Worm (Caenorhabditis elegans): ENCODE data around the gene cdc-50.B.

Gene cdc-50.B

DNA sequence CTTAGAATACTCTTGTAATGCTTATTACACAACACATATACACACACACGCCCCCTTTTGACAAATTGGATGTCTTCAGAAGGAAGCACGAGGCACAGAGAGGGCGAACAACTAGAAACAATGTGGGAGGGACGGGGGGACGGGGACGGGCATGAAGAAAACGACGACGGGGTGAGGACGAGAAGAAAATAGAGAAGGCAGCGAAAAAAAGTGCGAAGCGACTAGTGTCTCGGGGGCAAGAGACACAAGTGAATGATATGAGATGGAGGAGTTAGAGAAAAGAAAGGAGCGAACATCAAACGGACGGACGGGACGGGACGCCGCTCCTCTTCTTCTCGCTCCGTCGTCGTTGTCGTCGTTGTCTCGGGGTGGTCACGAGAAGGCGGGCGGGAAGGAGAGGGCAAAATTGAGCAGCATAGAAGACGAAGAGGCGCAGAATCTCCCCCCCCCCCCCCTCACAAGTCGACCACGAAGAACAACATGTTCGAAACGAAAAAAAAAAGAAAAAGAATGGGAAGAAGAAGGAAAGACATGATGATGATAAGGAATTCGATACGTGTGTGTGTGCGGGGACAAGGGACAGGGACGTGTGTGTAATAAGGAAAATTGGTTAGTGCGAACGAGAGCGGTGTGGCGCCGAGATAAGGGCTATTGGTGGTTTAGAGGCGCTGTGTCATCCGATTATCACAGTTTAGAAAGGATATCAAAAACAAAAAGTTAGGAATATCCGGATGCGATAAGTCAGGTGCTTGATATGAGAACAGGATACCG, 30.4 kb downstream of the cdc-50.B start (continued):
- TF ChIP-seq nhr-80 (tag; optimal IDR thresholded peaks at IDR 0.05) (peak; percentile 100), let-607 (tag; optimal IDR thresholded peaks at IDR 0.05) (peak; percentile 70 to 80), mel-28 (tag; optimal IDR thresholded peaks at IDR 0.05; ENCODE audit: borderline replicate concordance) (no peak), fkh-3 (tag; optimal IDR thresholded peaks at IDR 0.05) (no peak), Y53G8AR.9 (GFP tag; conservative IDR thresholded peaks at IDR 0.05) (no peak), lag-1 (GFP tag; IDR thresholded peaks at IDR 0.05) (no peak), chd-7 (tag; optimal IDR thresholded peaks at IDR 0.05) (peak; percentile 94), ceh-79 (tag; optimal IDR thresholded peaks at IDR 0.05) (no peak), hlh-26 (GFP tag; conservative IDR thresholded peaks at IDR 0.05) (no peak), hrde-1 (tag; optimal IDR thresholded peaks at IDR 0.05; ENCODE audit: borderline replicate concordance) (no peak), Y79H2A.3 (GFP tag; conservative IDR thresholded peaks at IDR 0.05) (no peak), rec-8 (tag; optimal IDR thresholded peaks at IDR 0.05) (no peak), B0336.3 (GFP tag; IDR thresholded peaks at IDR 0.05) (no peak; the same call in none of the 2 replicates), egl-18 (GFP tag; IDR thresholded peaks at IDR 0.05) (0 out of 2 replicates have a peak, but pooled peaks have one; percentile 4), aptf-3 (GFP tag; IDR thresholded peaks at IDR 0.05) (no peak), Y95B8A.8 (GFP tag; IDR thresholded peaks at IDR 0.05) (no peak; the same call in 1 of the 2 replicates), ama-1 (optimal IDR thresholded peaks at IDR 0.05) (no peak), ama-1 (GFP tag; optimal IDR thresholded peaks at IDR 0.05) (no peak), xnd-1 (tag; optimal IDR thresholded peaks at IDR 0.05) (no peak), ekl-4 (GFP tag; IDR thresholded peaks at IDR 0.05) (peak; percentile 22; the same call in 1 of the 2 replicates), dox-1 (GFP tag; IDR thresholded peaks at IDR 0.05) (peak; percentile 94), B0261.1 (tag; optimal IDR thresholded peaks at IDR 0.05) (no peak), snpc-1.1 (tag; optimal IDR thresholded peaks at IDR 0.05; ENCODE audit: insufficient read depth) (no peak), T26A5.8 (tag; optimal IDR thresholded peaks at IDR 0.05) (no peak), ztf-22 (GFP tag; optimal IDR thresholded peaks at IDR 0.05) (peak; percentile 92), attf-6 (GFP tag; IDR thresholded peaks at IDR 0.05) (no peak), lsy-27 (tag; optimal IDR thresholded peaks at IDR 0.05; ENCODE audit: borderline replicate concordance, insufficient read depth) (no peak), madf-10 (tag; optimal IDR thresholded peaks at IDR 0.05) (peak; percentile 89), attf-3 (GFP tag; conservative IDR thresholded peaks at IDR 0.05) (0 out of 2 replicates have a peak, but pooled peaks have one; percentile 34), rcor-1 (GFP tag; IDR thresholded peaks at IDR 0.05) (peak; percentile 22; the same call in 1 of the 2 replicates), lir-1 (GFP tag; conservative IDR thresholded peaks at IDR 0.05) (peak; percentile 59; the same call in 1 of the 2 replicates), lin-40 (tag; optimal IDR thresholded peaks at IDR 0.05) (peak; percentile 83), atf-7 (tag; optimal IDR thresholded peaks at IDR 0.05) (peak; percentile 92), die-1 (tag; optimal IDR thresholded peaks at IDR 0.05) (peak; percentile 66), dpl-1 (GFP tag; optimal IDR thresholded peaks at IDR 0.05) (no peak), C06A6.2 (GFP tag; conservative IDR thresholded peaks at IDR 0.05) (peak; percentile 73), D2030.7 (GFP tag; IDR thresholded peaks at IDR 0.05) (no peak), nhr-179 (tag; optimal IDR thresholded peaks at IDR 0.05) (no peak), madf-6 (GFP tag; IDR thresholded peaks at IDR 0.05) (no peak), K11D2.4 (GFP tag; IDR thresholded peaks at IDR 0.05) (no peak; the same call in 1 of the 2 replicates), ceh-40 (GFP tag; IDR thresholded peaks at IDR 0.05) (no peak), hmg-1.2 (GFP tag; IDR thresholded peaks at IDR 0.05) (peak; percentile 77), unc-62 (GFP tag; optimal IDR thresholded peaks at IDR 0.05) (no peak), egl-44 (GFP tag; IDR thresholded peaks at IDR 0.05) (0 out of 2 replicates have a peak, but pooled peaks have one; percentile 60), nfya-2 (GFP tag; IDR thresholded peaks at IDR 0.05) (no peak), nhr-120 (GFP tag; IDR thresholded peaks at IDR 0.05) (no peak), mcd-1 (GFP tag; IDR thresholded peaks at IDR 0.05) (peak; percentile 81)

All from whole organism, young adult.